Worm (Caenorhabditis elegans): ENCODE results near the gene Y116A8A.150.
"Not testable (repeated sequence)": the region's sequence is repeated elsewhere in the genome, so short reads cannot be mapped to it uniquely, and the experiment has no call there.

Y116A8A.150 gene

DNA sequence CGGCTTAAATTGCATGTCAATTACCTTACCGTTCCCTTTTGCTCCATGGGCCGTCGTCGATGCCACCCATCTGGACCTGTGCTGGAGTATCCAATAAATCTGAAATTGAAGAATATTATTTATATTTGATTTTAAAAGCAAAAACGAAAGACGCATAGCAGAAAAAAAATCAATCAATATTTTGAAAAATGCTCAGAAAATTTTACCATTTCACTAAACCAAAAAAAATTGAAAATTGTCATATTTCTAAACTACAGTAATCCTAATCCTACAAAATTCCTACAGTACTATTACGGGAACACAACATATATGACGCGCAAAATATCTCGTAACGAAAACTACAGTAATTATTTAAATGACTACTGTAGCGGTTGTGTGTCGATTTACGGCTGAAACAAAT lies at the start of gene Y116A8A.150:
Gene Y116A8A.150 (minus strand): TSS at position 101 of the 400 bp plus-strand sequence.
- not testable (repeated sequence) for TF ChIP-seq pha-4 (tag; optimal IDR thresholded peaks at IDR 0.05); nhr-28 (tag; optimal IDR thresholded peaks at IDR 0.05); lin-32 (GFP tag; optimal IDR thresholded peaks at IDR 0.05)

DNA sequence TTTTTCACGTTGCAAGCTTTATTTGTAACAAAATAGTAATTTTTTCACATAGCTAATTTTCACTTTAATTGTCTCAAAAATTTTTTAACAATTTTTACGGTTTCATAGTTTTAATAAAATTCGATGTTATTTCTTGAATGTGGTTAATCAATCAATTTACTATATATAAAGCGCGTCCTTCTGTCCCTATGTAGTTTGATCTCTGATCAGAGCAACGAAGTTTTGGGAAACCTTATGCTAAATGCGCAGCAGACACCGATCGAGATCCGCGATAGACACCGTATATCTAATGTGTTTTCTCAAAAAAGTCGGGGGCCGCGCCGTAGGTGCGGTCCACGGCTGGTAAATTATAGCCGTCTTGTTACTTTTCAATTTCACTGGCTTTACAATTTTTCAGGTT lies 45.8 kb upstream of the Y116A8A.150 start:
- TF ChIP-seq elt-3 (tag; optimal IDR thresholded peaks at IDR 0.05) = no peak
- TF ChIP-seq ham-2 (GFP tag; optimal IDR thresholded peaks at IDR 0.05) = no peak
- TF ChIP-seq lin-32 (GFP tag; optimal IDR thresholded peaks at IDR 0.05) = no peak
- no peak for TF ChIP-seq bed-3 (GFP tag; optimal IDR thresholded peaks at IDR 0.05)
- no peak for TF ChIP-seq ceh-83 (GFP tag; optimal IDR thresholded peaks at IDR 0.05)
- TF ChIP-seq elt-1 (tag; optimal IDR thresholded peaks at IDR 0.05; ENCODE audit: borderline replicate concordance, insufficient read depth) = no peak
- no peak for TF ChIP-seq ces-1 (GFP tag; optimal IDR thresholded peaks at IDR 0.05)
- TF ChIP-seq cnd-1 (tag; optimal IDR thresholded peaks at IDR 0.05) = no peak
- TF ChIP-seq M03D4.4 (tag; optimal IDR thresholded peaks at IDR 0.05) = no peak
- no peak for TF ChIP-seq snpc-4 (tag; optimal IDR thresholded peaks at IDR 0.05)
- TF ChIP-seq tbx-8 (GFP tag; optimal IDR thresholded peaks at IDR 0.05) = no peak
- no peak for TF ChIP-seq ceh-43 (GFP tag; optimal IDR thresholded peaks at IDR 0.05)
- TF ChIP-seq hlh-1 (tag; optimal IDR thresholded peaks at IDR 0.05) = no peak
- no peak for TF ChIP-seq mab-5 (tag; optimal IDR thresholded peaks at IDR 0.05)
- TF ChIP-seq ceh-39 (tag; optimal IDR thresholded peaks at IDR 0.05) = no peak
- no peak for TF ChIP-seq drap-1 (GFP tag; optimal IDR thresholded peaks at IDR 0.05)
- TF ChIP-seq nhr-76 (tag; optimal IDR thresholded peaks at IDR 0.05) = no peak

DNA sequence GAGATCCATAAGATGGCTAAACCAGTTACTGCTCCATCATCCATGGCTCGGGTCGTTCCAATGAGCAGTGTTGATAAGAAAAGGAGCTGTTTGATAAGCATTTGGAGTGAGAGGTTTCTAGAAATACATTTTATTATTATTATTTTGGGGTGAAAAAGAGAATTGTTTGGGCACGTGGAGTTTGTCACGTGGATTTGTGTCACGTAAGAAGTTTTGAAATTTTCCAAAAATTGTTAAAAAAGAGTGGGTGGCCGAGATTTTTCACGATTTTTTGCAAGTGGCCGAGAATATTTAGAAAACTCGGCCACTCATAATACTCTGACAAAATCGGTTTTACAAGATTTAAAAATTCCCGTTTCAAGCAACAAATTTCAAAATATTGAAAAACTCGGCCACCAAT lies 26.1 kb upstream of the Y116A8A.150 start, which contains the start of gene T06A10.106:
Gene T06A10.106 (minus strand): TSS at position 101 of the 400 bp plus-strand sequence.
- TF ChIP-seq mls-2 (tag; optimal IDR thresholded peaks at IDR 0.05) = no peak

DNA sequence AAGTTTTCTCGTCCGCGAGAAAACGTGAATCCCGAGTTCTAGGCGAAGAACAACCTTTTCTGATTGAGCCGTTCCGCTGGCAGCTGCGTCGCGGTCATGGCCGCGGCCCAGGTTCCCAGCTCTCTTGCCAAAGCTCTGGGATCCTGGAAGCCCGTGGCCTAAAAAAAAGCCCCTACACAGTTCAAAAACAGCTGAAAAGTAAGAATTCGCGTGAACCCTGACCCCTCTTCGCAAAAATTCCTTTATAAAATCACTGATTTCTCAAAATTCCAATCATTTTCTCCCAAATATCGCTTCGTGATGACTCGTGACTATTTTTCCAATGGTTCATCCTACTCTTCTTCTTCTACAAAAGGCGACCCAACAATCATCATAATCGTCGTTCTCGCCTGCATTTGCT lies 24.4 kb upstream of the Y116A8A.150 start, which contains the start of gene T06A10.107:
Gene T06A10.107 (plus strand): TSS at position 301 of the 400 bp plus-strand sequence.
- no peak for TF ChIP-seq mab-5 (tag; optimal IDR thresholded peaks at IDR 0.05)
- TF ChIP-seq nhr-2 (tag; optimal IDR thresholded peaks at IDR 0.05) = no peak
- no peak for TF ChIP-seq tbx-8 (GFP tag; optimal IDR thresholded peaks at IDR 0.05)
- TF ChIP-seq M03D4.4 (tag; optimal IDR thresholded peaks at IDR 0.05) = no peak
- no peak for TF ChIP-seq sem-2 (GFP tag; optimal IDR thresholded peaks at IDR 0.05)
- no peak for TF ChIP-seq pha-4 (tag; optimal IDR thresholded peaks at IDR 0.05)
- TF ChIP-seq ceh-43 (GFP tag; optimal IDR thresholded peaks at IDR 0.05) = no peak
- TF ChIP-seq ceh-39 (tag; optimal IDR thresholded peaks at IDR 0.05) = no peak
- no peak for TF ChIP-seq unc-62 (GFP tag; optimal IDR thresholded peaks at IDR 0.05)
- TF ChIP-seq lin-13 (tag; optimal IDR thresholded peaks at IDR 0.05) = no peak
- TF ChIP-seq mep-1 (tag; optimal IDR thresholded peaks at IDR 0.05) = no peak
- no peak for TF ChIP-seq sptf-1 (tag; optimal IDR thresholded peaks at IDR 0.05)
- TF ChIP-seq flh-1 (GFP tag; optimal IDR thresholded peaks at IDR 0.05) = no peak

DNA sequence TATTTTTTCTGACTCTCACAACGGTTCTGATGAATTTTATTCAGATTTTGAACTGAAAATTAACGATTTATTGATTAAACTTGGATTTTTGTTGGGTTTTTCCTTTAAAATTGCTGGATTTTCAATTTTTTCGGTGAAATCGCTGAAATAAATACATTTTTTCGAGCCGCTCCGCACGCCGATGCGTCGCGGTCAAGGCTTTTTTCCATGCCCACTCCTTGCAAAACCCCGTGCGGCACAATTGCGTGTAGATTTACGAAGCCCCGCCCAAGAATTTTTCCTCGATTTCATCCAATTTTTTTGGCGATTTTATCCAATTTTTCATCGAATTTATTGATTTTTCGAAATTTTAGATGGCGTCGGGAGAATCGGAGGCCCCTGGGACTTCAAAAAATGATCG lies 22.7 kb upstream of the Y116A8A.150 start, which contains the start of gene gtsf-1:
Gene gtsf-1 (plus strand): TSS at position 354 of the 400 bp plus-strand sequence.
- TF ChIP-seq sem-2 (GFP tag; optimal IDR thresholded peaks at IDR 0.05) (peak; percentile 23), nhr-76 (tag; optimal IDR thresholded peaks at IDR 0.05) (no peak), ceh-83 (GFP tag; optimal IDR thresholded peaks at IDR 0.05) (no peak), elt-1 (tag; optimal IDR thresholded peaks at IDR 0.05; ENCODE audit: borderline replicate concordance, insufficient read depth) (no peak), lsy-2 (tag; optimal IDR thresholded peaks at IDR 0.05) (peak; percentile 78), nhr-237 (tag; optimal IDR thresholded peaks at IDR 0.05) (peak; percentile 82), mls-2 (tag; optimal IDR thresholded peaks at IDR 0.05) (peak; percentile 58), mep-1 (tag; optimal IDR thresholded peaks at IDR 0.05) (peak; percentile 88), blmp-1 (tag; optimal IDR thresholded peaks at IDR 0.05) (no peak), lin-13 (tag; optimal IDR thresholded peaks at IDR 0.05) (peak; percentile 46), flh-1 (GFP tag; optimal IDR thresholded peaks at IDR 0.05) (no peak), ham-2 (GFP tag; optimal IDR thresholded peaks at IDR 0.05) (no peak), nhr-2 (tag; optimal IDR thresholded peaks at IDR 0.05) (no peak), ceh-43 (GFP tag; optimal IDR thresholded peaks at IDR 0.05) (no peak), M03D4.4 (tag; optimal IDR thresholded peaks at IDR 0.05) (peak; percentile 73), tbx-8 (GFP tag; optimal IDR thresholded peaks at IDR 0.05) (no peak), pha-4 (tag; optimal IDR thresholded peaks at IDR 0.05) (peak; percentile 62), hlh-1 (tag; optimal IDR thresholded peaks at IDR 0.05) (peak; percentile 24), unc-39 (tag; optimal IDR thresholded peaks at IDR 0.05) (no peak), nhr-12 (tag; optimal IDR thresholded peaks at IDR 0.05) (peak; percentile 45), mab-5 (tag; optimal IDR thresholded peaks at IDR 0.05) (no peak), lin-32 (GFP tag; optimal IDR thresholded peaks at IDR 0.05) (no peak), ztf-11 (tag; optimal IDR thresholded peaks at IDR 0.05) (peak; percentile 16), unc-62 (GFP tag; optimal IDR thresholded peaks at IDR 0.05) (no peak), nhr-28 (tag; optimal IDR thresholded peaks at IDR 0.05) (no peak), drap-1 (GFP tag; optimal IDR thresholded peaks at IDR 0.05) (peak; percentile 67), ces-1 (GFP tag; optimal IDR thresholded peaks at IDR 0.05) (peak; percentile 61), snpc-4 (tag; optimal IDR thresholded peaks at IDR 0.05) (no peak), ceh-39 (tag; optimal IDR thresholded peaks at IDR 0.05) (peak; percentile 40), zip-8 (tag; optimal IDR thresholded peaks at IDR 0.05) (no peak), elt-3 (tag; optimal IDR thresholded peaks at IDR 0.05) (no peak), bed-3 (GFP tag; optimal IDR thresholded peaks at IDR 0.05) (no peak), cnd-1 (tag; optimal IDR thresholded peaks at IDR 0.05) (peak; percentile 58), unc-120 (tag; optimal IDR thresholded peaks at IDR 0.05; ENCODE audit: poor library complexity, severe bottlenecking) (peak; percentile 38), sptf-1 (tag; optimal IDR thresholded peaks at IDR 0.05) (peak; percentile 83)

All from whole organism, mixed stage, embryonic.